Worm (Caenorhabditis elegans) whole organism, mixed stage, embryonic: ENCODE data around the gene gck-2.

Experiments used
- lin-13 ChIP-seq: fragments of 150-350 bp; optimal IDR thresholded peaks from 2 replicates; lab custom pipeline; 2014; ENCODE audit warnings: missing biosample characterization, missing genetic modification characterization
- lin-32 ChIP-seq: fragments of 200-800 bp; sonication (Bioruptor generic); optimal IDR thresholded peaks from 2 replicates; lab custom pipeline; 2018; ENCODE audit warnings: mild to moderate bottlenecking, missing genetic modification characterization, missing compliant biosample characterization
- mab-5 ChIP-seq: fragments of 150-350 bp; optimal IDR thresholded peaks from 2 replicates; lab custom pipeline; 2014; ENCODE audit warnings: missing biosample characterization, missing genetic modification characterization
- mep-1 ChIP-seq: fragments of 150-350 bp; optimal IDR thresholded peaks from 2 replicates; lab custom pipeline; 2017; ENCODE audit warnings: missing biosample characterization, missing genetic modification reagents, missing genetic modification characterization, inconsistent platforms
- nhr-12 ChIP-seq: fragments of 150-350 bp; optimal IDR thresholded peaks from 2 replicates; lab custom pipeline; 2014; ENCODE audit warnings: missing biosample characterization, missing genetic modification characterization
- nhr-237 ChIP-seq: fragments of 150-350 bp; optimal IDR thresholded peaks from 2 replicates; lab custom pipeline; 2014; ENCODE audit warnings: missing biosample characterization, missing genetic modification characterization
- nhr-76 ChIP-seq: sonication (generic microtip); optimal IDR thresholded peaks from 2 replicates; lab custom pipeline; 2017; ENCODE audit warnings: missing biosample characterization, missing genetic modification characterization
- unc-62 ChIP-seq: fragments of 150-350 bp; optimal IDR thresholded peaks from 2 replicates; lab custom pipeline; 2014; ENCODE audit warnings: missing biosample characterization, missing genetic modification reagents, missing genetic modification characterization

- TF ChIP-seq unc-62 (GFP tag; lab: Kevin White, UChicago): no peak
- no peak for TF ChIP-seq mep-1 (tag; lab: Kevin White, UChicago)
- TF ChIP-seq nhr-237 (tag; lab: Kevin White, UChicago): no peak
- TF ChIP-seq lin-32: no peak
- TF ChIP-seq nhr-76: no peak
- no peak for TF ChIP-seq lin-13 (tag; lab: Kevin White, UChicago)
- no peak for TF ChIP-seq mab-5 (tag; lab: Kevin White, UChicago)
- TF ChIP-seq nhr-12 (tag; lab: Kevin White, UChicago): no peak
Observed at ce11 chrV:6751493-6752100, 40.9 kb downstream of the gck-2 start.
